Fruit fly (Drosophila melanogaster) whole organism, prepupa: ENCODE results near the gene y.

ENCODE experiments used
- CG10669 ChIP-seq: fragments of 200-800 bp; sonication (Bioruptor generic); optimal IDR thresholded peaks from 3 replicates; lab custom pipeline; 2018; ENCODE audit warnings: missing biosample characterization, mild to moderate bottlenecking, missing genetic modification characterization, moderate library complexity
- CG11294 ChIP-seq: fragments of 200-800 bp; sonication (Bioruptor generic); IDR thresholded peaks from 2 replicates; pipeline ENCODE4 v1.3.6; 2022; ENCODE audit warnings: missing biosample characterization, missing genetic modification characterization
- CG11762 ChIP-seq: fragments of 200-800 bp; sonication (Bioruptor generic); optimal IDR thresholded peaks from 3 replicates; lab custom pipeline; 2016; ENCODE audit warnings: missing biosample characterization, missing genetic modification characterization; ENCODE audit not compliant: insufficient read depth
- CG15336 ChIP-seq: fragments of 200-800 bp; sonication (Bioruptor generic); IDR thresholded peaks from 2 replicates; pipeline ENCODE4 v1.3.6; 2022; ENCODE audit warnings: missing biosample characterization, missing genetic modification characterization
- CG3032 ChIP-seq: fragments of 200-800 bp; optimal IDR thresholded peaks from 2 replicates; lab custom pipeline; 2019; ENCODE audit warnings: missing biosample characterization, mild to moderate bottlenecking, missing genetic modification characterization, moderate library complexity
- CG31627 ChIP-seq: fragments of 200-800 bp; sonication (Bioruptor generic); optimal IDR thresholded peaks from 3 replicates; lab custom pipeline; 2016; ENCODE audit warnings: missing biosample characterization, missing genetic modification characterization
- CG32006 ChIP-seq: fragments of 200-800 bp; sonication (Bioruptor generic); optimal IDR thresholded peaks from 3 replicates; lab custom pipeline; 2017; ENCODE audit warnings: missing biosample characterization, mild to moderate bottlenecking, missing genetic modification characterization
- CG3919 ChIP-seq: fragments of 200-800 bp; sonication (Bioruptor generic); optimal IDR thresholded peaks from 3 replicates; lab custom pipeline; 2016; ENCODE audit warnings: missing biosample characterization, missing genetic modification characterization
- CG6808 ChIP-seq: fragments of 200-800 bp; sonication (Bioruptor generic); optimal IDR thresholded peaks from 3 replicates; lab custom pipeline; 2017; ENCODE audit warnings: missing biosample characterization, missing genetic modification characterization, mild to moderate bottlenecking, moderate library complexity, missing genetic modification reagents
- CG6854 ChIP-seq: fragments of 200-800 bp; sonication (Bioruptor generic); optimal IDR thresholded peaks from 2 replicates; lab custom pipeline; 2017; ENCODE audit warnings: missing biosample characterization, mild to moderate bottlenecking, missing genetic modification characterization
- CG7368 ChIP-seq: fragments of 200-800 bp; sonication (Bioruptor generic); optimal IDR thresholded peaks from 3 replicates; lab custom pipeline; 2016; ENCODE audit warnings: missing biosample characterization, missing genetic modification characterization
- CG8119 ChIP-seq: fragments of 200-800 bp; sonication (Bioruptor generic); IDR thresholded peaks from 3 replicates; pipeline ENCODE4 v1.3.6; 2022; ENCODE audit warnings: missing biosample characterization, missing genetic modification characterization
- CG8319 ChIP-seq: fragments of 200-800 bp; sonication (Bioruptor generic); optimal IDR thresholded peaks from 3 replicates; lab custom pipeline; 2016; ENCODE audit warnings: missing biosample characterization, missing genetic modification characterization
- CG9139 ChIP-seq: fragments of 200-800 bp; sonication (Bioruptor generic); optimal IDR thresholded peaks from 3 replicates; lab custom pipeline; 2017; ENCODE audit warnings: missing biosample characterization, mild to moderate bottlenecking, missing genetic modification characterization
- Eip75B ChIP-seq: fragments of 200-800 bp; sonication (Bioruptor generic); optimal IDR thresholded peaks from 3 replicates; lab custom pipeline; 2016; ENCODE audit warnings: missing biosample characterization, missing genetic modification characterization
- Eip78C ChIP-seq: fragments of 200-800 bp; sonication (Bioruptor generic); peaks from one replicate; lab custom pipeline; 2016; ENCODE audit warnings: missing biosample characterization, missing genetic modification characterization
- Ets21C ChIP-seq: fragments of 200-800 bp; sonication (Bioruptor generic); optimal IDR thresholded peaks from 3 replicates; lab custom pipeline; 2016; ENCODE audit warnings: missing biosample characterization, missing genetic modification characterization
- Ets96B ChIP-seq: fragments of 200-800 bp; optimal IDR thresholded peaks from 2 replicates; lab custom pipeline; 2019; ENCODE audit warnings: missing biosample characterization, mild to moderate bottlenecking, missing genetic modification characterization, moderate library complexity
- Gug ChIP-seq: fragments of 200-800 bp; sonication (Bioruptor generic); IDR thresholded peaks from 2 replicates; pipeline ENCODE4 v1.3.6; 2022; ENCODE audit warnings: missing biosample characterization, missing genetic modification characterization
- Hr38 ChIP-seq: sonication (Bioruptor generic); optimal IDR thresholded peaks from 2 replicates; lab custom pipeline; 2016; ENCODE audit warnings: missing biosample characterization, missing genetic modification characterization
- Hr39 ChIP-seq: fragments of 200-800 bp; sonication (Bioruptor generic); optimal IDR thresholded peaks from 2 replicates; lab custom pipeline; 2016; ENCODE audit warnings: missing biosample characterization, missing genetic modification characterization
- Hr4 ChIP-seq: fragments of 200-800 bp; sonication (Bioruptor generic); optimal IDR thresholded peaks from 3 replicates; lab custom pipeline; 2016; ENCODE audit warnings: missing biosample characterization, missing genetic modification characterization
- Lpt ChIP-seq: fragments of 200-800 bp; sonication (Bioruptor generic); optimal IDR thresholded peaks from 3 replicates; lab custom pipeline; 2016; ENCODE audit warnings: missing biosample characterization, missing genetic modification characterization
- OdsH ChIP-seq: fragments of 200-800 bp; sonication (Bioruptor generic); optimal IDR thresholded peaks from 3 replicates; lab custom pipeline; 2016; ENCODE audit warnings: missing biosample characterization, missing genetic modification characterization
- Smox ChIP-seq: fragments of 200-800 bp; sonication (Bioruptor generic); optimal IDR thresholded peaks from 3 replicates; lab custom pipeline; 2016; ENCODE audit warnings: missing biosample characterization, missing genetic modification characterization
- Sox15 ChIP-seq: fragments of 200-800 bp; sonication (Bioruptor generic); optimal IDR thresholded peaks from 3 replicates; lab custom pipeline; 2016; ENCODE audit warnings: missing biosample characterization, missing genetic modification characterization
- cyc ChIP-seq: fragments of 200-800 bp; sonication (Bioruptor generic); optimal IDR thresholded peaks from 3 replicates; lab custom pipeline; 2016; ENCODE audit warnings: missing biosample characterization, missing genetic modification characterization
- dac ChIP-seq: fragments of 200-800 bp; sonication (Bioruptor generic); optimal IDR thresholded peaks from 2 replicates; lab custom pipeline; 2017; ENCODE audit warnings: missing biosample characterization, mild to moderate bottlenecking, missing genetic modification characterization
- dsx ChIP-seq: fragments of 200-800 bp; optimal IDR thresholded peaks from 3 replicates; lab custom pipeline; 2019; ENCODE audit warnings: missing biosample characterization, mild to moderate bottlenecking, missing genetic modification characterization, moderate library complexity; ENCODE audit not compliant: poor library complexity, severe bottlenecking
- eg ChIP-seq: fragments of 200-800 bp; sonication (Bioruptor generic); IDR thresholded peaks from 3 replicates; pipeline ENCODE4 v1.3.6; 2022; ENCODE audit warnings: missing biosample characterization, missing genetic modification characterization
- fd59A ChIP-seq: fragments of 200-800 bp; sonication (Bioruptor generic); optimal IDR thresholded peaks from 2 replicates; lab custom pipeline; 2017; ENCODE audit warnings: missing biosample characterization, mild to moderate bottlenecking, missing genetic modification characterization, missing genetic modification reagents
- fd85E ChIP-seq: fragments of 200-800 bp; sonication (Bioruptor generic); optimal IDR thresholded peaks from 3 replicates; lab custom pipeline; 2016; ENCODE audit warnings: missing biosample characterization, missing genetic modification characterization
- fkh ChIP-seq: fragments of 200-800 bp; sonication (Bioruptor generic); optimal IDR thresholded peaks from 3 replicates; lab custom pipeline; 2017; ENCODE audit warnings: missing biosample characterization, mild to moderate bottlenecking, missing genetic modification characterization, moderate library complexity
- lz ChIP-seq: fragments of 200-800 bp; sonication (Bioruptor generic); optimal IDR thresholded peaks from 3 replicates; lab custom pipeline; 2016; ENCODE audit warnings: missing biosample characterization, missing genetic modification characterization
- net ChIP-seq: fragments of 200-800 bp; sonication (Bioruptor generic); optimal IDR thresholded peaks from 3 replicates; lab custom pipeline; 2016; ENCODE audit warnings: missing biosample characterization, missing genetic modification characterization
- pdm3 ChIP-seq: fragments of 200-800 bp; sonication (Bioruptor generic); optimal IDR thresholded peaks from 3 replicates; lab custom pipeline; 2016; ENCODE audit warnings: missing biosample characterization, missing genetic modification characterization
- salr ChIP-seq, 2 experiments: fragments of 200-800 bp; sonication (Bioruptor generic); optimal IDR thresholded peaks; 3 replicates each; lab custom pipeline; 2016 to 2018; ENCODE audit warnings: missing biosample characterization in 2 of 2, missing genetic modification characterization in 2 of 2, mild to moderate bottlenecking in 1 of 2
- spab ChIP-seq: fragments of 200-800 bp; sonication (Bioruptor generic); optimal IDR thresholded peaks from 2 replicates; lab custom pipeline; 2017; ENCODE audit warnings: missing biosample characterization, mild to moderate bottlenecking, missing genetic modification characterization, missing genetic modification reagents
- ss ChIP-seq, 2 experiments: fragments of 200-800 bp; sonication (Bioruptor generic); optimal IDR thresholded peaks; 2 replicates in 1 of 2; 3 replicates in 1 of 2; lab custom pipeline; 2017 to 2018; ENCODE audit warnings: mild to moderate bottlenecking in 2 of 2, missing biosample characterization in 2 of 2, missing genetic modification characterization in 2 of 2, moderate library complexity in 1 of 2
- vri ChIP-seq: fragments of 200-800 bp; sonication (Bioruptor generic); optimal IDR thresholded peaks from 3 replicates; lab custom pipeline; 2016; ENCODE audit warnings: missing biosample characterization, mild to moderate bottlenecking, missing genetic modification characterization

y gene

dm6 chrX:406306-406705 is 50.0 kb downstream of the y start (continued):
- no peak for TF ChIP-seq CG8119 (GFP tag; lab: Robert Waterston, UW)
- no peak for TF ChIP-seq fkh (GFP tag; lab: Kevin White, UChicago)
- TF ChIP-seq Hr4, result no peak
- no peak for TF ChIP-seq CG11294 (GFP tag; lab: Robert Waterston, UW)
- no peak for TF ChIP-seq CG6808 (GFP tag; lab: Kevin White, UChicago)
- TF ChIP-seq Smox (GFP tag; lab: Kevin White, UChicago), result peak; percentile 46
- TF ChIP-seq fd85E (GFP tag; lab: Kevin White, UChicago), result no peak
- no peak for TF ChIP-seq CG15336 (GFP tag; lab: Robert Waterston, UW)
- no peak for TF ChIP-seq CG32006
- peak; percentile 36 for TF ChIP-seq cyc (GFP tag; lab: Kevin White, UChicago)
- TF ChIP-seq CG10669 (GFP tag; lab: Kevin White, UChicago), result peak; percentile 3
- no peak for TF ChIP-seq Hr38
- TF ChIP-seq pdm3, result no peak
- no peak for TF ChIP-seq CG7368 (GFP tag; lab: Kevin White, UChicago)
- TF ChIP-seq Eip78C (GFP tag; lab: Kevin White, UChicago), result peak; percentile 71
- no peak for TF ChIP-seq net (GFP tag; lab: Kevin White, UChicago)
- no peak for TF ChIP-seq salr (GFP tag; optimal IDR thresholded peaks at IDR 0.05; lab: Kevin White, UChicago)
- TF ChIP-seq Gug (GFP tag; lab: Robert Waterston, UW), result no peak
- TF ChIP-seq CG6854, result no peak
- peak; percentile 51 for TF ChIP-seq lz
- TF ChIP-seq dsx (GFP tag; lab: Kevin White, UChicago), result no peak

- TF ChIP-seq Hr39 (GFP tag; lab: Kevin White, UChicago), result no peak
- TF ChIP-seq CG8319, result no peak
- no peak for TF ChIP-seq CG7368 (GFP tag; lab: Kevin White, UChicago)
- no peak for TF ChIP-seq spab (GFP tag; lab: Kevin White, UChicago)
- TF ChIP-seq ss (GFP tag; optimal IDR thresholded peaks at IDR 0.05; lab: Kevin White, UChicago), result no peak
- TF ChIP-seq fd59A (GFP tag; lab: Kevin White, UChicago), result no peak
- no peak for TF ChIP-seq CG11762
- TF ChIP-seq CG9139, result no peak
- TF ChIP-seq CG10669 (GFP tag; lab: Kevin White, UChicago), result no peak
- TF ChIP-seq CG6854, result no peak
- TF ChIP-seq Sox15, result no peak
- TF ChIP-seq fd85E (GFP tag; lab: Kevin White, UChicago), result no peak
- no peak for TF ChIP-seq CG31627
- no peak for TF ChIP-seq OdsH
- no peak for TF ChIP-seq CG32006
- no peak for TF ChIP-seq Ets96B
- no peak for TF ChIP-seq Gug (GFP tag; lab: Robert Waterston, UW)
- TF ChIP-seq CG3032 (tag; lab: Kevin White, UChicago), result no peak
- TF ChIP-seq cyc (GFP tag; lab: Kevin White, UChicago), result no peak
Measured at dm6 chrX:407455-407854, 51.1 kb downstream of the y start.

dm6 chrX:409370-409769 is 53.1 kb downstream of the y start:
- no peak for TF ChIP-seq Eip75B (GFP tag; lab: Kevin White, UChicago)
- no peak for TF ChIP-seq CG7368 (GFP tag; lab: Kevin White, UChicago)
- no peak for TF ChIP-seq eg (GFP tag; lab: Robert Waterston, UW)
- no peak for TF ChIP-seq vri (GFP tag; lab: Kevin White, UChicago)
- TF ChIP-seq lz, result no peak
- TF ChIP-seq CG6808 (GFP tag; lab: Kevin White, UChicago), result no peak
- no peak for TF ChIP-seq CG11294 (GFP tag; lab: Robert Waterston, UW)
- no peak for TF ChIP-seq OdsH
- no peak for TF ChIP-seq net (GFP tag; lab: Kevin White, UChicago)
- no peak for TF ChIP-seq Hr4
- TF ChIP-seq Hr39 (GFP tag; lab: Kevin White, UChicago), result no peak
- no peak for TF ChIP-seq Eip78C (GFP tag; lab: Kevin White, UChicago)
- no peak for TF ChIP-seq dac (GFP tag; lab: Kevin White, UChicago)
- TF ChIP-seq dsx (GFP tag; lab: Kevin White, UChicago), result no peak
- no peak for TF ChIP-seq Ets21C (GFP tag; lab: Kevin White, UChicago)
- TF ChIP-seq Lpt (GFP tag; lab: Kevin White, UChicago), result no peak
- TF ChIP-seq CG11762, result no peak
- TF ChIP-seq CG3919, result no peak
